Worm (Caenorhabditis elegans) whole organism, L1 larva: ENCODE results near the gene egl-17.
A peak's percentile ranks its signal among the peaks of the same experiment; 100 is the strongest.

Experiments used
- C16A3.4 ChIP-seq: fragments of 150-350 bp; optimal IDR thresholded peaks from 2 replicates; lab custom pipeline; 2014; ENCODE audit warnings: missing biosample characterization, missing genetic modification characterization
- C34B4.2 ChIP-seq: sonication (generic microtip); optimal IDR thresholded peaks from 2 replicates; lab custom pipeline; 2017; ENCODE audit warnings: mild to moderate bottlenecking, missing genetic modification characterization, missing compliant biosample characterization
- F16B12.6 ChIP-seq: fragments of 150-350 bp; optimal IDR thresholded peaks from 2 replicates; lab custom pipeline; 2014; ENCODE audit warnings: missing biosample characterization, missing genetic modification characterization
- Y116A8C.19 ChIP-seq: sonication (generic microtip); optimal IDR thresholded peaks from 2 replicates; lab custom pipeline; 2016; ENCODE audit warnings: missing compliant biosample characterization, missing genetic modification characterization, borderline replicate concordance
- alr-1 ChIP-seq: fragments of 200-800 bp; sonication (Bioruptor generic); optimal IDR thresholded peaks from 2 replicates; lab custom pipeline; 2018; ENCODE audit warnings: borderline replicate concordance, mild to moderate bottlenecking, missing genetic modification characterization, missing compliant biosample characterization
- aly-2 ChIP-seq: fragments of 150-350 bp; optimal IDR thresholded peaks from 2 replicates; lab custom pipeline; 2014; ENCODE audit warnings: missing biosample characterization, missing genetic modification characterization
- ama-1 ChIP-seq: fragments of 150-350 bp; optimal IDR thresholded peaks from 2 replicates; lab custom pipeline; 2014
- blmp-1 ChIP-seq: fragments of 150-350 bp; optimal IDR thresholded peaks from 2 replicates; lab custom pipeline; 2014; ENCODE audit warnings: missing biosample characterization, missing genetic modification characterization
- ceh-8 ChIP-seq: fragments of 200-800 bp; sonication (Bioruptor generic); optimal IDR thresholded peaks from 2 replicates; lab custom pipeline; 2018; ENCODE audit warnings: mild to moderate bottlenecking, missing genetic modification characterization, moderate library complexity, missing compliant biosample characterization
- dpl-1 ChIP-seq, 3 experiments: fragments of 150-350 bp in 2 of 3; sonication (generic microtip) in 1 of 3; optimal IDR thresholded peaks; 2 replicates each; lab custom pipeline; 2014 to 2017; ENCODE audit warnings: missing biosample characterization in 3 of 3, missing genetic modification characterization in 3 of 3, missing genetic modification reagents in 3 of 3
- egl-27 ChIP-seq, 2 experiments: fragments of 150-350 bp in 1 of 2; sonication (generic microtip); optimal IDR thresholded peaks; 3 replicates each; lab custom pipeline; 2017 to 2018; ENCODE audit warnings: missing biosample characterization in 2 of 2, missing genetic modification characterization in 2 of 2, missing genetic modification reagents in 2 of 2
- ets-5 ChIP-seq: fragments of 200-800 bp; sonication (Bioruptor generic); IDR thresholded peaks from 2 replicates; pipeline ENCODE4 v1.3.6; 2022; ENCODE audit warnings: missing genetic modification characterization, missing compliant biosample characterization
- fkh-10 ChIP-seq: sonication (generic microtip); optimal IDR thresholded peaks from 2 replicates; lab custom pipeline; 2017; ENCODE audit warnings: missing biosample characterization, missing genetic modification reagents, missing genetic modification characterization
- fkh-4 ChIP-seq: sonication (generic microtip); optimal IDR thresholded peaks from 2 replicates; lab custom pipeline; 2016; ENCODE audit warnings: missing compliant biosample characterization, missing genetic modification characterization, borderline replicate concordance
- fkh-8 ChIP-seq: sonication (generic microtip); optimal IDR thresholded peaks from 2 replicates; lab custom pipeline; 2016; ENCODE audit warnings: mild to moderate bottlenecking, missing genetic modification characterization, missing compliant biosample characterization
- hpl-2 ChIP-seq: fragments of 150-350 bp; optimal IDR thresholded peaks from 2 replicates; lab custom pipeline; 2014; ENCODE audit warnings: missing biosample characterization, missing genetic modification reagents, missing genetic modification characterization
- irx-1 ChIP-seq: sonication (generic microtip); optimal IDR thresholded peaks from 2 replicates; lab custom pipeline; 2016; ENCODE audit warnings: missing genetic modification characterization, missing compliant biosample characterization
- isw-1 ChIP-seq: fragments of 200-800 bp; sonication (Bioruptor generic); IDR thresholded peaks from 2 replicates; pipeline ENCODE4 v1.3.6; 2022; ENCODE audit warnings: missing genetic modification characterization, missing compliant biosample characterization
- lin-15B ChIP-seq: fragments of 150-350 bp; sonication (generic microtip); optimal IDR thresholded peaks from 3 replicates; lab custom pipeline; 2014; ENCODE audit warnings: missing biosample characterization, missing genetic modification characterization
- lir-3 ChIP-seq: sonication (generic microtip); optimal IDR thresholded peaks from 2 replicates; lab custom pipeline; 2016; ENCODE audit warnings: mild to moderate bottlenecking, missing genetic modification characterization, moderate library complexity, missing compliant biosample characterization; ENCODE audit not compliant: poor library complexity
- mdl-1 ChIP-seq, 2 experiments: fragments of 150-350 bp; optimal IDR thresholded peaks; 2 replicates each; lab custom pipeline; 2014 to 2017; ENCODE audit warnings: missing biosample characterization in 2 of 2, missing genetic modification characterization in 2 of 2, inconsistent platforms in 1 of 2
- mef-2 ChIP-seq: fragments of 150-350 bp; optimal IDR thresholded peaks from 2 replicates; lab custom pipeline; 2014; ENCODE audit warnings: missing biosample characterization, missing genetic modification characterization
- mep-1 ChIP-seq: fragments of 150-350 bp; optimal IDR thresholded peaks from 2 replicates; lab custom pipeline; 2014; ENCODE audit warnings: missing biosample characterization, missing genetic modification characterization
- nhr-11 ChIP-seq: fragments of 150-350 bp; optimal IDR thresholded peaks from 2 replicates; lab custom pipeline; 2014; ENCODE audit warnings: missing biosample characterization, missing genetic modification characterization
- nhr-12 ChIP-seq: sonication (generic microtip); optimal IDR thresholded peaks from 2 replicates; lab custom pipeline; 2017; ENCODE audit warnings: missing biosample characterization, missing genetic modification characterization
- nhr-237 ChIP-seq: fragments of 150-350 bp; optimal IDR thresholded peaks from 2 replicates; lab custom pipeline; 2014; ENCODE audit warnings: missing biosample characterization, missing genetic modification characterization
- nhr-71 ChIP-seq: sonication (generic microtip); optimal IDR thresholded peaks from 2 replicates; lab custom pipeline; 2016; ENCODE audit warnings: mild to moderate bottlenecking, missing genetic modification characterization, moderate library complexity, missing compliant biosample characterization
- nhr-76 ChIP-seq: sonication (generic microtip); optimal IDR thresholded peaks from 2 replicates; lab custom pipeline; 2017; ENCODE audit warnings: missing biosample characterization, missing genetic modification characterization
- nhr-77 ChIP-seq: fragments of 150-350 bp; optimal IDR thresholded peaks from 2 replicates; lab custom pipeline; 2014; ENCODE audit warnings: missing biosample characterization, missing genetic modification characterization
- nhr-85 ChIP-seq: sonication (generic microtip); peaks from one replicate; lab custom pipeline; 2016; ENCODE audit warnings: missing genetic modification characterization, inconsistent platforms, missing compliant biosample characterization
- nhr-90 ChIP-seq: sonication (generic microtip); optimal IDR thresholded peaks from 2 replicates; lab custom pipeline; 2016; ENCODE audit warnings: mild to moderate bottlenecking, missing genetic modification characterization, missing compliant biosample characterization; ENCODE audit not compliant: poor library complexity
- pag-3 ChIP-seq: sonication (generic microtip); optimal IDR thresholded peaks from 2 replicates; lab custom pipeline; 2017; ENCODE audit warnings: missing genetic modification characterization, mild to moderate bottlenecking, missing compliant biosample characterization, antibody characterized with exemption, borderline replicate concordance; ENCODE audit not compliant: insufficient read depth
- skn-1 ChIP-seq: fragments of 150-350 bp; optimal IDR thresholded peaks from 2 replicates; lab custom pipeline; 2014; ENCODE audit warnings: missing biosample characterization, missing genetic modification characterization
- snu-23 ChIP-seq: sonication (generic microtip); optimal IDR thresholded peaks from 2 replicates; lab custom pipeline; 2016; ENCODE audit warnings: missing genetic modification characterization, missing compliant biosample characterization
- sox-4 ChIP-seq: sonication (generic microtip); optimal IDR thresholded peaks from 2 replicates; lab custom pipeline; 2016; ENCODE audit warnings: missing genetic modification characterization, missing compliant biosample characterization
- sptf-1 ChIP-seq: fragments of 150-350 bp; optimal IDR thresholded peaks from 2 replicates; lab custom pipeline; 2014; ENCODE audit warnings: missing biosample characterization, missing genetic modification characterization
- tbx-2 ChIP-seq: sonication (generic microtip); optimal IDR thresholded peaks from 2 replicates; lab custom pipeline; 2016; ENCODE audit warnings: missing genetic modification characterization, missing compliant biosample characterization
- unc-30 ChIP-seq: sonication (generic microtip); optimal IDR thresholded peaks from 2 replicates; lab custom pipeline; 2017; ENCODE audit warnings: missing biosample characterization, missing genetic modification characterization
- zag-1 ChIP-seq: fragments of 150-350 bp; optimal IDR thresholded peaks from 2 replicates; lab custom pipeline; 2014; ENCODE audit warnings: missing biosample characterization, missing genetic modification characterization
- zip-4 ChIP-seq: fragments of 200-800 bp; sonication (Bioruptor generic); optimal IDR thresholded peaks from 2 replicates; lab custom pipeline; 2018; ENCODE audit warnings: mild to moderate bottlenecking, missing genetic modification characterization, moderate library complexity, missing compliant biosample characterization

Gene egl-17

DNA sequence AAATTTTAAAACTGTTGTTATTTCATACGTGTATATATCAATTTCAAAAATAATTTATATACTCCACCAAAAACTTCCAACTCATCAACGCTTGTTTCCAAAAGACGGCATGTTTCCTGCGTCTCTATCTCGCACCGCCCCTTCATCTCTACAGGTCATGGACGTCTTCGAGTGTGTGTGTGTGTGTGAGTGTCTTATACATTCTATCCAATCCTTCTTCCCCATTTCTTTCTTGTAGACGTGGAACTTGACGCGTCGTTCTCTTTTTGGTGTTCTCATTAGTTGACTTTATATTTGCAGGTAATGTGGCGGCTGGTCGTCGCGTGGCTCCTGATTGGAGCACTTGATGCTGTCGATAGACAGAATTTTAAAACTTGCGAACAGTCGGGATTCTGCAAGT lies 29.1 kb upstream of the egl-17 start, which contains the start of gene aagr-4:
aagr-4 (plus strand) TSS at position 301 of the 400 bp plus-strand sequence.
- TF ChIP-seq nhr-85 (tag; lab: Kevin White, UChicago) (peak; percentile 18), blmp-1 (tag; lab: Kevin White, UChicago) (peak; percentile 44), snu-23 (GFP tag; lab: Kevin White, UChicago) (no peak)

DNA sequence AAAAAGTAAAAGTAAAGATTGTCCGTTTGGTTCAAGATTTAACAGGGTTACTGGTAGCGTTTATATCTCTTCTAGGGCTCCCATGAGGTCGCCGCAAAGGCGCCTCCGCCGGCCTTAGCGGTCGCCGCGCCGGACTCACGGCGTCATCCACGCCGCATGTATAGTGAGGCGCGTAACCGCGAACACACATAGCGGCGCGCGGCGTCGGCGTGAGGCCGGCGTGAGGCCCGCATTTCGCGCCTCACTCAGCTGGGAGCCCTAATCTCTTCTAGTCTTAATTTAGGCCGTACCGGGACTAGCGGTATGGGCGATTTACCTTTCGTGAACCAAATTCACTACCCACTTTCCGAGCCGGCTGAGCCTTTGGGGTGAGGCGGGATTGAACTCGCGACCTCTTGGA lies 27.9 kb upstream of the egl-17 start:
- TF ChIP-seq nhr-12 (tag; lab: Kevin White, UChicago) (no peak), mdl-1 (tag; optimal IDR thresholded peaks at IDR 0.05; lab: Kevin White, UChicago) (no peak), lin-15B (tag; lab: Kevin White, UChicago) (no peak), fkh-10 (GFP tag; lab: Kevin White, UChicago) (no peak), fkh-8 (tag; lab: Kevin White, UChicago) (no peak), tbx-2 (tag; lab: Kevin White, UChicago) (no peak), snu-23 (GFP tag; lab: Kevin White, UChicago) (no peak), sptf-1 (no peak), nhr-71 (tag; lab: Kevin White, UChicago) (no peak), C34B4.2 (tag; lab: Kevin White, UChicago) (no peak), blmp-1 (tag; lab: Kevin White, UChicago) (no peak), nhr-90 (tag; lab: Kevin White, UChicago) (no peak), Y116A8C.19 (no peak), irx-1 (no peak), ets-5 (GFP tag; lab: Robert Waterston, UW) (no peak), nhr-237 (tag; lab: Kevin White, UChicago) (no peak)

DNA sequence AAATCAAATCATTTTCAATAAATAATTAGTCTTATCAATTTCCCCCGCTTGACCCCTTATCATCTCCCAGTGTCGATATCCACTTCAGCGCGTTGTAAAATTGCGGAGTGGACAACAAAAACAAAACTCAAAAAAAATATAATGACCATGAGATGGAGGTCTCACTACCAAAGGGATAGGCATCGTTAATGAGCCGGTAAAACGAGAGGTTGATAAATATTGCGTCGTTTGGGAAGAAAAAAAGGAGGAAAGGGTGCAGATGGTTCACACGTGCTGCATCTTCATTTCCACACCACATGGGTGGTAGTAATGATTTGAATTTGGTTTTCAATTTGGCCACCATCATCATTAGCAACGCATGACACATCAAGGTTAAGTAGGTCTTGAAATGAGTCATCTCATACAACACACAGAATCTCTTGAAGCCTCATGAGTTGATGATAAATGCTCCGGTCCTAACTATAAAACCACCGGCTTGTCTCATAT lies 22.1 kb upstream of the egl-17 start:
- TF ChIP-seq zip-4 (GFP tag; lab: Kevin White, UChicago) (no peak), skn-1 (tag; lab: Kevin White, UChicago) (no peak), hpl-2 (GFP tag; lab: Kevin White, UChicago) (no peak), tbx-2 (tag; lab: Kevin White, UChicago) (no peak), dpl-1 (GFP tag; optimal IDR thresholded peaks at IDR 0.05; lab: Kevin White, UChicago) (no peak), mep-1 (tag; lab: Kevin White, UChicago) (no peak), mef-2 (no peak), ceh-8 (no peak)

DNA sequence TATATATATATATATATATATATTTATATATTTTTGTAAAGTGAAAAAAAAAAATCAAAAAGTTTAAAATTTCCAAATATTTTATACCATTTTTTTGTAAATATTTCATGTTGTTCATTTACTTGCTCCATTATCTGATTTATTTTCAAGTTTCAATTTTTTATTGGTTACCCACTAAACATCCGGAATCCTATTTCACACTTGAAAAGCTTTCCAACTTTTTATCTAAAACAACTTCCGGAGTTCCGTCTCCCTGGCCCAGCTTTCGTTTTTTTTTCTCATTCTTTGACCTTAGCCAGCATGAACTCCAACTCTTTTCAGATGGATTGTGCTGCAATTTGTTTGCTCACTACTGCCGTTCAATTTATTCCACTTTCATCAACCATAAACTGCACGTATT lies 13.2 kb upstream of the egl-17 start, which contains the start of gene F38G1.3:
F38G1.3 (plus strand) TSS at position 301 of the 400 bp plus-strand sequence.
- no peak for TF ChIP-seq F16B12.6
- no peak for TF ChIP-seq ceh-8
- no peak for TF ChIP-seq zip-4 (GFP tag; lab: Kevin White, UChicago)
- TF ChIP-seq fkh-10 (GFP tag; lab: Kevin White, UChicago), result no peak

DNA sequence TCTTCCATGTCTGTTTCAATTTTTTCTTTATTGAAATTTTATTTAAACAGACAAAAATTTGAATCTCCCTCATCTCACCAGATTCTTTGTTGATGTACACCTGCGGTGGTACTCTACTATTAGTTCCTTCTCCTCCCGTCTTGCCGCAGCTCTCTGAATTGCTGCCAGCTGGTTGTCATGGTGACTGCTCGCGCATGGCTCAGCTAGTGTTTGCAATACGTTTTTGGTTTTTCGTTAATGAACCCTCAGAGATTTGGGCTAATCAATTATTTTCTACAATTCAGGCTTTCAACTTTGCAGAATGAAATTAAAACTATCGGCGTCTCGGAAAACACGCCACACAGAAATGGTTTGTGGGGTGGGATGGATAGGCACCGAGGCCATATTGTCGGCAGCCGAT lies 8.3 kb upstream of the egl-17 start, which contains the start of gene che-2:
che-2 (plus strand) TSS at position 301 of the 400 bp plus-strand sequence.
- TF ChIP-seq skn-1 (tag; lab: Kevin White, UChicago) (peak; percentile 6), fkh-8 (tag; lab: Kevin White, UChicago) (peak; percentile 50), irx-1 (no peak), nhr-71 (tag; lab: Kevin White, UChicago) (no peak)

DNA sequence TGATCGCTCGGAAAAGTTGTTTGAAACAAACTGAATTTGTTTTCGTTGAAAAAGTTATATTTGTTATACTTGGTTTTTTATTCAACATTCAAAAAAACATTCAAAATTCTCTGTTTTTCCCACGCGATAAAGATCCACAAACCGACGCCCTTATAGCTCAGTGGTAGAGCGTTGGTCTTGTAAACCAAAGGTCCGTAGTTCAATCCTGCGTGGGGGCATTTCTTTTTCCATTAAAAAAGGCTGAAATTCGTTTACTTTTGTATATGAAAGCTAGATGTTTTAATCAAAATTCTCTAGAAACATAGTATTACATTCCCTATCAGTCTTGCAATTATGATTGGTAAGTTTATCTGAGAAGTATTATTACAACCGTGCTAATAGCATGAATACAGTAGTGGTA lies 1.8 kb upstream of the egl-17 start:
- TF ChIP-seq aly-2 (tag; lab: Kevin White, UChicago) (no peak), alr-1 (tag; lab: Kevin White, UChicago) (peak; percentile 28)

DNA sequence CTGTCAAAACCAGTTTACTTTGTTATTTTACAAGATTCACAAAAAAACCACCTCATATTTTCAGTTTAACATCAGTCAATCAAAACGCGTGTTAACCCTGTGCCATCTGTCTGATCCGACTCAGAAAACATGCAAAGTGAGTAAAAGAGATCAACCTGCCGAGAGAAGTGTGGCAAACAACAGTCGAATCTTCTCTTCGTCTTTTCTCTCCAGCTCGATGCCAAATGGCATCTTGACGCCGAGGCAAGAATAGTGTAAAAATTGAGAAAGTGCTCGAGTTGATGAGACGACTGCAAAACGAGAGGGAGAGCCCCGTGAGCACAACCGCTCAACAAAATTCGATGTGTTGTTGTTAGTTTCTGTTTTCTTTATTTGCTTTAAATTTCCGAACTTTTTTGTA lies 3.4 kb downstream of the egl-17 start, which contains the start of gene B0310.1:
B0310.1 (plus strand) TSS at position 310 of the 400 bp plus-strand sequence.
- TF ChIP-seq ama-1 (no peak), nhr-76 (no peak), sox-4 (tag; lab: Kevin White, UChicago) (no peak), skn-1 (tag; lab: Kevin White, UChicago) (no peak), nhr-11 (tag; lab: Kevin White, UChicago) (no peak), isw-1 (GFP tag; lab: Robert Waterston, UW) (no peak), C16A3.4 (tag; lab: Kevin White, UChicago) (no peak), pag-3 (peak; percentile 98), fkh-4 (no peak), nhr-77 (tag; lab: Kevin White, UChicago) (no peak), lir-3 (tag; lab: Kevin White, UChicago) (no peak), unc-30 (tag; lab: Kevin White, UChicago) (no peak), nhr-12 (tag; lab: Kevin White, UChicago) (no peak), zag-1 (tag; lab: Kevin White, UChicago) (no peak), sptf-1 (no peak), mep-1 (tag; lab: Kevin White, UChicago) (no peak), egl-27 (tag; optimal IDR thresholded peaks at IDR 0.05; lab: Kevin White, UChicago) (no peak)
